Fruit fly (Drosophila melanogaster) whole organism, adult: ENCODE data around the gene CG14435.
A peak's percentile ranks its signal among the peaks of the same experiment; 100 is the strongest.

Experiments
- CG11617 ChIP-seq: fragments of 200-800 bp; sonication (Bioruptor generic); optimal IDR thresholded peaks from 2 replicates; lab custom pipeline; 2017; ENCODE audit warnings: mild to moderate bottlenecking, missing biosample characterization, missing genetic modification reagents, missing genetic modification characterization
- CG12768 ChIP-seq: fragments of 200-800 bp; sonication (Bioruptor generic); optimal IDR thresholded peaks from 2 replicates; lab custom pipeline; 2017; ENCODE audit warnings: missing biosample characterization, missing genetic modification characterization, mild to moderate bottlenecking, moderate library complexity, missing genetic modification reagents
- CG33017 ChIP-seq: fragments of 200-800 bp; sonication (Bioruptor generic); optimal IDR thresholded peaks from 2 replicates; lab custom pipeline; 2018; ENCODE audit warnings: missing biosample characterization, mild to moderate bottlenecking, missing genetic modification characterization, moderate library complexity
- CG5204 ChIP-seq: fragments of 200-800 bp; sonication (Bioruptor generic); optimal IDR thresholded peaks from 2 replicates; lab custom pipeline; 2016; ENCODE audit warnings: missing biosample characterization, missing genetic modification characterization
- CG7045 ChIP-seq: fragments of 200-800 bp; sonication (Bioruptor generic); optimal IDR thresholded peaks from 2 replicates; lab custom pipeline; 2017; ENCODE audit warnings: missing biosample characterization, mild to moderate bottlenecking, missing genetic modification characterization
- CG7101 ChIP-seq: fragments of 200-800 bp; sonication (Bioruptor generic); optimal IDR thresholded peaks from 2 replicates; lab custom pipeline; 2018; ENCODE audit warnings: missing biosample characterization, mild to moderate bottlenecking, missing genetic modification characterization, moderate library complexity
- Clk ChIP-seq: fragments of 200-800 bp; sonication (Bioruptor generic); optimal IDR thresholded peaks from 2 replicates; lab custom pipeline; 2017; ENCODE audit warnings: missing biosample characterization, missing genetic modification characterization
- Hr96 ChIP-seq: fragments of 200-800 bp; sonication (Bioruptor generic); optimal IDR thresholded peaks from 2 replicates; lab custom pipeline; 2016; ENCODE audit warnings: missing biosample characterization, missing genetic modification characterization
- Mnt ChIP-seq: fragments of 200-800 bp; sonication (Bioruptor generic); optimal IDR thresholded peaks from 2 replicates; lab custom pipeline; 2016; ENCODE audit warnings: missing biosample characterization, mild to moderate bottlenecking, missing genetic modification characterization
- bab1 ChIP-seq: fragments of 200-800 bp; sonication (Bioruptor generic); optimal IDR thresholded peaks from 3 replicates; lab custom pipeline; 2019; ENCODE audit warnings: missing biosample characterization, mild to moderate bottlenecking, missing genetic modification characterization, moderate library complexity
- cnc ChIP-seq, 2 experiments: fragments of >200 bp; optimal IDR thresholded peaks; 2 replicates each; lab custom pipeline; 2017
- tj ChIP-seq: fragments of 200-800 bp; sonication (Bioruptor generic); optimal IDR thresholded peaks from 3 replicates; lab custom pipeline; 2017; ENCODE audit warnings: missing biosample characterization, mild to moderate bottlenecking, missing genetic modification characterization, moderate library complexity
- toe ChIP-seq: fragments of 200-800 bp; sonication (Bioruptor generic); optimal IDR thresholded peaks from 2 replicates; lab custom pipeline; 2016; ENCODE audit warnings: missing biosample characterization, missing genetic modification characterization

DNA sequence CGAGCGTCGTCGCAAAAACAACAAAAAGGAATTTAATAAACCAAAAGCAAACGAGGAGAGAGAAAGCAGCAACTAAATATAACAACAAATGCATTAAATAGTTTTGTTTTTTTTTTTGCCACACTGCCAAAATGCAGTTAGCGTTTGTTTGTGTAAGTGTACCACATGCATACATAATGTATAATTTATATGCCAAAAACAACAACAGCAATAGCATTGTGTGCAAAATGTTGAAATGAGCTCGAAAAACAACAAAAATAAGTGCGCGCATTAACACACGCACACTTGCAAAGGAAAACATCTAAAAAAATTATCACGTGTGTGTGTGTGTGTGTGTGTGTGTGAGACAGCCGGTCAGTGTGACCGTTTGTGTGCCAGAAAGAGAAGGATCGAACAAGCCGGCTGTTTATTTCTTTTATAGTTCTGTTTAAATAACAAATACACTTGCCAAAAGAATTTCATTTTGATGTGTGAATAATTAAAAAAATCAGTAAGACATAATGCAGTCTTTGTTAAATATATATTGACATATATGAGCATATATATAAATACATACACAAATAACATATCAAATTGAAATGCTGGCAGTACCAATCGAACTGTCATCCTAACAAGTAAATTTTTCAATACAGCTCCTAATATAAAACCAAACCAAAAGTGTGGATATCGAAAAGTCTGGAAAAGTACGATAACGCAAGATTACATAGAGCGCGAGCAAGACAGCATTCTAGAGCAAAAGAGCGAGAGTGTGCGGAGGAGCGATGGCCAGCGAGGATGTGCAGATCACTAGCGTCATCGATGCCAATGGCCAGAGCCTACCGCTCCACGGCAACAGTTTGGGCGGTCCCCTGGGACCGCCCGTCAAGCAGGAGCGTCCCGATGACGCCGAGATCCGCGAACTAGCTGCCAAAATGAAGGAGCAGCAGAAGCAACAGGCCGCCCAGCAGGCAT, 25.2 kb upstream of the CG14435 start:
- TF ChIP-seq Mnt (GFP tag; lab: Kevin White, UChicago) (no peak), CG12768 (no peak), Hr96 (no peak), CG33017 (tag; lab: Kevin White, UChicago) (no peak), tj (no peak), CG5204 (GFP tag; lab: Kevin White, UChicago) (no peak), bab1 (GFP tag; lab: Kevin White, UChicago) (no peak), cnc (optimal IDR thresholded peaks at IDR 0.05; lab: Kevin White, UChicago) (no peak), toe (GFP tag; lab: Kevin White, UChicago) (no peak), CG7101 (tag; lab: Kevin White, UChicago) (no peak), CG11617 (GFP tag; lab: Kevin White, UChicago) (peak; percentile 35), Clk (GFP tag; lab: Kevin White, UChicago) (no peak), CG7045 (GFP tag; lab: Kevin White, UChicago) (no peak)
